Fruit fly (Drosophila melanogaster): ENCODE results near the gene Syn.

- TF ChIP-seq EcR (GFP tag; optimal IDR thresholded peaks at IDR 0.05) (peak; percentile 49), fd96Ca (GFP tag; IDR thresholded peaks at IDR 0.05) (no peak), D1 (tag; optimal IDR thresholded peaks at IDR 0.05) (no peak), gl (tag; optimal IDR thresholded peaks at IDR 0.05) (no peak), Snoo (tag; optimal IDR thresholded peaks at IDR 0.05) (no peak), Pif1B (GFP tag; optimal IDR thresholded peaks at IDR 0.05) (no peak), CG12605 (GFP tag; IDR thresholded peaks at IDR 0.05) (no peak), CG34367 (tag; optimal IDR thresholded peaks at IDR 0.05) (no peak)
These were observed 74.3 kb downstream of the Syn start for dm6 chr3R:10264601-10265421.
